Worm (Caenorhabditis elegans) whole organism, L2 larva: Measurements from ENCODE around the gene C34B4.5.
A peak's percentile ranks its signal among the peaks of the same experiment; 100 is the strongest.

Experiments
- R02D3.7 ChIP-seq: fragments of 150-350 bp; optimal IDR thresholded peaks from 2 replicates; lab custom pipeline; 2014; ENCODE audit warnings: missing biosample characterization, missing genetic modification characterization
- ceh-82 ChIP-seq: fragments of 150-350 bp; optimal IDR thresholded peaks from 2 replicates; lab custom pipeline; 2014; ENCODE audit warnings: missing biosample characterization, missing genetic modification characterization
- egl-27 ChIP-seq: sonication (generic microtip); optimal IDR thresholded peaks from 3 replicates; lab custom pipeline; 2017; ENCODE audit warnings: missing biosample characterization, missing genetic modification reagents, missing genetic modification characterization
- lin-13 ChIP-seq: fragments of 150-350 bp; optimal IDR thresholded peaks from 2 replicates; lab custom pipeline; 2014; ENCODE audit warnings: missing biosample characterization, missing genetic modification reagents, missing genetic modification characterization
- nhr-237 ChIP-seq: fragments of 150-350 bp; optimal IDR thresholded peaks from 2 replicates; lab custom pipeline; 2014; ENCODE audit warnings: missing biosample characterization, missing genetic modification characterization
- sma-9 ChIP-seq, 2 experiments: fragments of 150-350 bp in 1 of 2; sonication (generic microtip) in 1 of 2; optimal IDR thresholded peaks; 2 replicates each; lab custom pipeline; 2014 to 2016; ENCODE audit warnings: missing genetic modification characterization in 2 of 2, mild to moderate bottlenecking in 1 of 2, missing biosample characterization in 1 of 2, missing compliant biosample characterization in 1 of 2, missing genetic modification reagents in 1 of 2, moderate library complexity in 1 of 2
- snpc-4 ChIP-seq: fragments of 150-350 bp; optimal IDR thresholded peaks from 2 replicates; lab custom pipeline; 2014; ENCODE audit warnings: missing biosample characterization, missing genetic modification characterization
- unc-55 ChIP-seq: fragments of 150-350 bp; sonication (generic microtip); optimal IDR thresholded peaks from 3 replicates; lab custom pipeline; 2014; ENCODE audit warnings: missing biosample characterization, missing genetic modification reagents, missing genetic modification characterization

DNA sequence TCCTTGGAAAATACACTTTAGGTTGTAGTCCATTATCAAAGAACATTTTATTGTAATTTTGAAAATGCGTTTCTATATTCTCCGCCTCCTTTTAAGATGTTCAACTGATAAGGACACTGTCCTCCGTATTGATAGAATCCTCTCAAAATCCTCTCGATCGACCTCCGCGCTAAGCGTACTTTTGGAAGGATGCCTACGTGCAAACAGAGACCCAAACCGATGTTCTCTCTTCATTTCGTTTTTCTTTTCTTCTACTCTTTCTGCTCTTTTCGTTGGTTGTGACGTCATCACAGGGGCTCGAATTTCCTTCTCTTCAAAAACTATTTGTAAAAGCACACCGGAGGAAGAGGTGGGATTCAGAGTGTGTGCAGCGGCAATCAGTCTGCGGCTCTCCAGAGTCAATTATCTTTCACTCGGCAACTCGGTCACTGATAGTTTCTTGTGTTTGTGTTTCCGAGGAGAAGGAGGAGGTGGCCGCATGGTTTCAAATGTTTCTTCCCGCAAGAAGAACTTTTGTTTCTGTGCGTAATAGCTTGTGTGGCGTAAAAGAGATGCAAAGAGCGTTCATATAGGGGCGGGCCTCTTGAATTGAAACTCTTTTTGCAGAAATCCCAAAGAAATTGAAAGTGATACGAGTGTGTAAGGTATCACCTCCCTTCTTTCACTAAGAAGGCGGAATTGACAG, 13.2 kb upstream of the C34B4.5 start, which contains the start of gene C34B4.2:
- TF ChIP-seq egl-27 (tag; lab: Kevin White, UChicago) (peak; percentile 1), unc-55 (GFP tag; lab: Kevin White, UChicago) (peak; percentile 35), R02D3.7 (no peak), ceh-82 (tag; lab: Kevin White, UChicago) (no peak), nhr-237 (tag; lab: Kevin White, UChicago) (no peak), sma-9 (GFP tag; optimal IDR thresholded peaks at IDR 0.05; lab: Kevin White, UChicago) (peak; percentile 82), sma-9 (tag; optimal IDR thresholded peaks at IDR 0.05; lab: Kevin White, UChicago) (no peak), lin-13 (peak; percentile 44), snpc-4 (tag; lab: Kevin White, UChicago) (no peak)
